In the genomic region with DNA sequence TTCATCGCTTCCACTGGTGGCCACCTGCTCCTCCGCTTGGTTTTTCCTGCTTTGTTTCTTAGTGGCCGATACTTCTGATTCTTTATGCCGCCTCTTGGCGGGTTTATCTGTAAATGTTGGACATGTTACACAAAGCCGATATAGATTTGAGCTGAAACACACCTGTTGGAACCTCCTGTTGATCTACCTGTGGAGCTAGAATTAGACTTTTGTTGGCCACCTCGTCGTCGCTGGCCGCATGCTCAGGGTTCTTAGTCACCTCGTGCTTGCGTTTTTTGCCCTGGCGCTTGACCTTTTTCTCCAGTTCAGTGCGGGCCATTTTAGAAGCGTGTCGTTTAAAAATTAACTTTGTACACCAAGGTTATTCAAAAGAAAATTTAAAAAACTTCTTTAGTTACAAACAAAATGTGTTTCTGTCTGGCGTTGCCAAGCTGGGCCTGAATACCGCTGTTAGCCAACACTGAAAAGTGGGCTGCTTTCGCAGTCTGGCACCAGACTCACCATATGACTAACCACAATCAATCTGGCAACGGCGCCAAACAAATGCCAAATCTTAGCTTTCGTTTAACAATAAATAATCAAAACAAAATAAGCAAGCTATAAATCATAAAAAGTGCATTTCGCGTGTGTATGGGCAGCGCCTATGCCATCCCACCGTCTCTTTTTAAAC, we compare ENCODE assay signal across 1 fruit fly cellular context.
TF ChIP-seq lines count a peak whose summit lies in the region.

A gene (minus strand): TSS at position 443 of the 670 bp plus-strand sequence.
A gene (plus strand): TSS at position 542 of the 670 bp plus-strand sequence.

TF ChIP-seq in whole organism, embryonic, 481 proteins besides CTCF, POLR2A, EP300 and RAD21 (continued from another document):
- TF ChIP-seq CG16779 (GFP tag; IDR thresholded peaks at IDR 0.05; lab: Robert Waterston, UW) (no peak), prd (optimal IDR thresholded peaks at IDR 0.05; lab: Kevin White, UChicago) (no peak), prd (GFP tag; IDR thresholded peaks at IDR 0.05; lab: Robert Waterston, UW) (no peak), chif (GFP tag; optimal IDR thresholded peaks at IDR 0.05; lab: Kevin White, UChicago) (no peak), CG4617 (GFP tag; optimal IDR thresholded peaks at IDR 0.05; lab: Kevin White, UChicago; ENCODE audit: borderline replicate concordance) (peak; percentile 66), BtbVII (GFP tag; optimal IDR thresholded peaks at IDR 0.05; lab: Kevin White, UChicago) (no peak), Hey (tag; optimal IDR thresholded peaks at IDR 0.05; lab: Kevin White, UChicago) (no peak), B-H1 (GFP tag; IDR thresholded peaks at IDR 0.05; lab: Robert Waterston, UW) (no peak), tx (GFP tag; optimal IDR thresholded peaks at IDR 0.05; lab: Kevin White, UChicago) (no peak), knrl (GFP tag; IDR thresholded peaks at IDR 0.05; lab: Robert Waterston, UW; ENCODE audit: partially characterized antibody) (0 out of 3 replicates have a peak, but pooled peaks have one; percentile 30), ham (GFP tag; IDR thresholded peaks at IDR 0.05; lab: Robert Waterston, UW) (no peak), dm (GFP tag; optimal IDR thresholded peaks at IDR 0.05; lab: Kevin White, UChicago) (peak; percentile 80), slp2 (GFP tag; optimal IDR thresholded peaks at IDR 0.05; lab: Kevin White, UChicago) (no peak), her (GFP tag; optimal IDR thresholded peaks at IDR 0.05; lab: Kevin White, UChicago) (peak; percentile 47), CG18476 (GFP tag; optimal IDR thresholded peaks at IDR 0.05; lab: Kevin White, UChicago) (no peak), yki (optimal IDR thresholded peaks at IDR 0.05; lab: Kevin White, UChicago) (no peak), HLH4C (GFP tag; IDR thresholded peaks at IDR 0.05; lab: Robert Waterston, UW; ENCODE audit: partially characterized antibody) (peak; percentile 46; the same call in 2 of the 3 replicates), Asciz (GFP tag; optimal IDR thresholded peaks at IDR 0.05; lab: Kevin White, UChicago) (no peak), mam (GFP tag; optimal IDR thresholded peaks at IDR 0.05; lab: Kevin White, UChicago) (peak; percentile 54), tap (tag; optimal IDR thresholded peaks at IDR 0.05; lab: Kevin White, UChicago) (no peak), CG16815 (GFP tag; optimal IDR thresholded peaks at IDR 0.05; lab: Kevin White, UChicago) (no peak), CG11695 (GFP tag; IDR thresholded peaks at IDR 0.05; lab: Robert Waterston, UW) (peak; percentile 17; the same call in 1 of the 3 replicates), Blimp-1 (GFP tag; optimal IDR thresholded peaks at IDR 0.05; lab: Kevin White, UChicago) (no peak), CG3847 (GFP tag; IDR thresholded peaks at IDR 0.05; lab: Robert Waterston, UW) (peak; percentile 79), CG10565 (GFP tag; optimal IDR thresholded peaks at IDR 0.05; lab: Kevin White, UChicago) (no peak), CG14860 (GFP tag; IDR thresholded peaks at IDR 0.05; lab: Robert Waterston, UW; ENCODE audit: partially characterized antibody) (no peak; the same call in 2 of the 3 replicates), CG2116 (GFP tag; optimal IDR thresholded peaks at IDR 0.05; lab: Kevin White, UChicago) (peak; percentile 43), fd102C (GFP tag; optimal IDR thresholded peaks at IDR 0.05; lab: Kevin White, UChicago) (no peak), scrt (GFP tag; optimal IDR thresholded peaks at IDR 0.05; lab: Kevin White, UChicago) (peak; percentile 56), Ravus (GFP tag; IDR thresholded peaks at IDR 0.05; lab: Robert Waterston, UW) (no peak), gro (GFP tag; optimal IDR thresholded peaks at IDR 0.05; lab: Kevin White, UChicago) (peak; percentile 1), oc (tag; optimal IDR thresholded peaks at IDR 0.05; lab: Kevin White, UChicago) (no peak), Dek (tag; optimal IDR thresholded peaks at IDR 0.05; lab: Kevin White, UChicago) (no peak), CG12299 (tag; optimal IDR thresholded peaks at IDR 0.05; lab: Kevin White, UChicago) (no peak), CG7271 (tag; optimal IDR thresholded peaks at IDR 0.05; lab: Kevin White, UChicago) (no peak), ATbp (GFP tag; optimal IDR thresholded peaks at IDR 0.05; lab: Kevin White, UChicago) (no peak), CG17912 (GFP tag; optimal IDR thresholded peaks at IDR 0.05; lab: Kevin White, UChicago) (no peak), HLH3B (GFP tag; IDR thresholded peaks at IDR 0.05; lab: Robert Waterston, UW) (no peak), CG9932 (GFP tag; IDR thresholded peaks at IDR 0.05; lab: Robert Waterston, UW) (peak; percentile 56), CG9797 (GFP tag; optimal IDR thresholded peaks at IDR 0.05; lab: Kevin White, UChicago) (peak; percentile 7), CG18599 (GFP tag; optimal IDR thresholded peaks at IDR 0.05; lab: Kevin White, UChicago) (no peak), esg (GFP tag; conservative IDR thresholded peaks at IDR 0.05; lab: Robert Waterston, UW) (no peak), Dfd (GFP tag; optimal IDR thresholded peaks at IDR 0.05; lab: Kevin White, UChicago) (no peak), dmrt99B (tag; optimal IDR thresholded peaks at IDR 0.05; lab: Kevin White, UChicago) (no peak), pnt (GFP tag; optimal IDR thresholded peaks at IDR 0.05; lab: Kevin White, UChicago) (no peak), CG1603 (tag; optimal IDR thresholded peaks at IDR 0.05; lab: Kevin White, UChicago) (peak; percentile 72), CG14441 (GFP tag; IDR thresholded peaks at IDR 0.05; lab: Robert Waterston, UW) (no peak), CG12769 (tag; optimal IDR thresholded peaks at IDR 0.05; lab: Kevin White, UChicago) (peak; percentile 29), en (GFP tag; optimal IDR thresholded peaks at IDR 0.05; lab: Kevin White, UChicago) (no peak), aop (GFP tag; IDR thresholded peaks at IDR 0.05; lab: Robert Waterston, UW) (no peak), CG9609 (GFP tag; optimal IDR thresholded peaks at IDR 0.05; lab: Kevin White, UChicago) (no peak), CG10267 (tag; optimal IDR thresholded peaks at IDR 0.05; lab: Kevin White, UChicago) (peak; percentile 92), mirr (GFP tag; optimal IDR thresholded peaks at IDR 0.05; lab: Kevin White, UChicago) (no peak), CG2202 (tag; optimal IDR thresholded peaks at IDR 0.05; lab: Kevin White, UChicago) (no peak), Bdp1 (GFP tag; optimal IDR thresholded peaks at IDR 0.05; lab: Kevin White, UChicago) (no peak), CG10274 (GFP tag; optimal IDR thresholded peaks at IDR 0.05; lab: Kevin White, UChicago) (no peak), jumu (GFP tag; optimal IDR thresholded peaks at IDR 0.05; lab: Kevin White, UChicago) (no peak), CG30020 (tag; optimal IDR thresholded peaks at IDR 0.05; lab: Kevin White, UChicago) (no peak), CG12219 (GFP tag; optimal IDR thresholded peaks at IDR 0.05; lab: Kevin White, UChicago) (no peak), CG10147 (GFP tag; optimal IDR thresholded peaks at IDR 0.05; lab: Kevin White, UChicago) (no peak), CG9437 (GFP tag; optimal IDR thresholded peaks at IDR 0.05; lab: Kevin White, UChicago) (no peak), CG12659 (GFP tag; optimal IDR thresholded peaks at IDR 0.05; lab: Kevin White, UChicago) (peak; percentile 36), HHEX (GFP tag; optimal IDR thresholded peaks at IDR 0.05; lab: Kevin White, UChicago) (no peak), pum (GFP tag; optimal IDR thresholded peaks at IDR 0.05; lab: Kevin White, UChicago) (no peak), HLHmδ (GFP tag; optimal IDR thresholded peaks at IDR 0.05; lab: Kevin White, UChicago) (no peak), croc (GFP tag; conservative IDR thresholded peaks at IDR 0.05; lab: Robert Waterston, UW) (no peak), caup (GFP tag; optimal IDR thresholded peaks at IDR 0.05; lab: Kevin White, UChicago; ENCODE audit: severe bottlenecking) (no peak), kah (GFP tag; optimal IDR thresholded peaks at IDR 0.05; lab: Kevin White, UChicago) (peak; percentile 4)
